Worm (Caenorhabditis elegans): ENCODE results near the gene nsph-4.3.

nsph-4.3 gene

ce11 chrIII:7572781-7573400, 36.2 kb downstream of the nsph-4.3 start, which contains the start of the genes rpl-9 and lpd-7:
rpl-9 (minus strand) TSS chrIII:7572831.
lpd-7 (plus strand) TSS chrIII:7573350.
- TF ChIP-seq nhr-85 (tag), result peak; percentile 84
- TF ChIP-seq lir-3 (tag; optimal IDR thresholded peaks at IDR 0.05; ENCODE audit: poor library complexity), result peak; percentile 45
- peak; percentile 51 for TF ChIP-seq dsc-1 (tag; optimal IDR thresholded peaks at IDR 0.05)
- TF ChIP-seq fkh-8 (tag; optimal IDR thresholded peaks at IDR 0.05), result peak; percentile 74
- peak; percentile 74 for TF ChIP-seq lin-15B (tag; optimal IDR thresholded peaks at IDR 0.05)
- no peak for TF ChIP-seq efl-3 (GFP tag; optimal IDR thresholded peaks at IDR 0.05)
- TF ChIP-seq unc-130 (tag; optimal IDR thresholded peaks at IDR 0.05), result peak; percentile 80
- peak; percentile 29 for TF ChIP-seq vab-15 (tag; optimal IDR thresholded peaks at IDR 0.05)
- TF ChIP-seq egl-27 (tag; optimal IDR thresholded peaks at IDR 0.05), result peak in 1 of 2 experiments; percentile 27
- TF ChIP-seq rnt-1 (tag; optimal IDR thresholded peaks at IDR 0.05), result peak; percentile 83
- peak; percentile 80 for TF ChIP-seq xbp-1 (tag; optimal IDR thresholded peaks at IDR 0.05)
- peak; percentile 18 for TF ChIP-seq C04F5.9 (tag; optimal IDR thresholded peaks at IDR 0.05)
- peak; percentile 87 for TF ChIP-seq mep-1 (tag; optimal IDR thresholded peaks at IDR 0.05)
- TF ChIP-seq C16A3.4 (tag; optimal IDR thresholded peaks at IDR 0.05), result peak; percentile 97
- TF ChIP-seq snpc-4 (tag; optimal IDR thresholded peaks at IDR 0.05), result no peak
- TF ChIP-seq tlp-1 (tag; optimal IDR thresholded peaks at IDR 0.05), result no peak
- no peak for TF ChIP-seq nhr-76 (tag; optimal IDR thresholded peaks at IDR 0.05)
- peak; percentile 76 for TF ChIP-seq nhr-90 (tag; optimal IDR thresholded peaks at IDR 0.05; ENCODE audit: poor library complexity)
- TF ChIP-seq mab-9 (GFP tag; IDR thresholded peaks at IDR 0.05), result no peak
- no peak for TF ChIP-seq hlh-4 (tag; optimal IDR thresholded peaks at IDR 0.05)
- TF ChIP-seq unc-30 (tag; optimal IDR thresholded peaks at IDR 0.05), result no peak
- peak; percentile 90 for TF ChIP-seq skn-1 (tag; optimal IDR thresholded peaks at IDR 0.05)
- 0 out of 2 replicates have a peak, but pooled peaks have one; percentile 11 for TF ChIP-seq ceh-88 (GFP tag; IDR thresholded peaks at IDR 0.05)
- peak; percentile 41 for TF ChIP-seq irx-1 (tag; optimal IDR thresholded peaks at IDR 0.05)
- TF ChIP-seq nhr-84 (tag; optimal IDR thresholded peaks at IDR 0.05), result no peak
- no peak for TF ChIP-seq hlh-17 (GFP tag; optimal IDR thresholded peaks at IDR 0.05; ENCODE audit: borderline replicate concordance)
- no peak for TF ChIP-seq unc-62 (GFP tag; optimal IDR thresholded peaks at IDR 0.05)
- peak; percentile 26; the same call in 1 of the 2 replicates for TF ChIP-seq grh-1 (GFP tag; IDR thresholded peaks at IDR 0.05)
- no peak for TF ChIP-seq ces-1 (GFP tag; optimal IDR thresholded peaks at IDR 0.05)
- TF ChIP-seq sox-4 (tag; optimal IDR thresholded peaks at IDR 0.05), result no peak
- peak; percentile 66 for TF ChIP-seq isw-1 (GFP tag; IDR thresholded peaks at IDR 0.05)
- TF ChIP-seq aly-2 (tag; optimal IDR thresholded peaks at IDR 0.05), result peak; percentile 34
- TF ChIP-seq nhr-71 (tag; optimal IDR thresholded peaks at IDR 0.05), result peak; percentile 86
- peak; percentile 66 for TF ChIP-seq unc-86 (tag; optimal IDR thresholded peaks at IDR 0.05)
- TF ChIP-seq mef-2 (tag; optimal IDR thresholded peaks at IDR 0.05), result no peak
- no peak for TF ChIP-seq nhr-12 (tag; optimal IDR thresholded peaks at IDR 0.05)
- TF ChIP-seq Y116A8C.19 (tag; optimal IDR thresholded peaks at IDR 0.05; ENCODE audit: borderline replicate concordance), result no peak
- no peak for TF ChIP-seq pqm-1 (tag; optimal IDR thresholded peaks at IDR 0.05)
- peak; percentile 22 for TF ChIP-seq fkh-10 (GFP tag; optimal IDR thresholded peaks at IDR 0.05)
- TF ChIP-seq aha-1 (tag; optimal IDR thresholded peaks at IDR 0.05), result no peak
- TF ChIP-seq fos-1 (tag; optimal IDR thresholded peaks at IDR 0.05), result peak; percentile 75
- peak; percentile 76 for TF ChIP-seq lin-14 (GFP tag; optimal IDR thresholded peaks at IDR 0.05)
- TF ChIP-seq ztf-11 (tag; optimal IDR thresholded peaks at IDR 0.05), result no peak
- TF ChIP-seq jun-1 (tag; optimal IDR thresholded peaks at IDR 0.05), result peak; percentile 73
- TF ChIP-seq pax-3 (tag; optimal IDR thresholded peaks at IDR 0.05), result peak; percentile 57
- TF ChIP-seq snu-23 (GFP tag; optimal IDR thresholded peaks at IDR 0.05), result peak; percentile 88
- no peak for TF ChIP-seq alr-1 (tag; optimal IDR thresholded peaks at IDR 0.05; ENCODE audit: borderline replicate concordance)
- TF ChIP-seq ztf-4 (tag; optimal IDR thresholded peaks at IDR 0.05), result peak; percentile 18
- TF ChIP-seq ceh-8 (GFP tag; optimal IDR thresholded peaks at IDR 0.05), result no peak
- peak; percentile 68 to 92 (median 78) for TF ChIP-seq ceh-82 (tag; optimal IDR thresholded peaks at IDR 0.05)
- no peak for TF ChIP-seq elt-2 (tag; optimal IDR thresholded peaks at IDR 0.05)
- TF ChIP-seq nhr-237 (tag; optimal IDR thresholded peaks at IDR 0.05), result peak; percentile 31

Measured in whole organism, L1 larva.